Worm (Caenorhabditis elegans): Measurements from ENCODE around the gene rpn-3.
A peak's percentile ranks its signal among the peaks of the same experiment; 100 is the strongest.

The rpn-3 gene

ce11 chrIII:8450494-8450893, 3.3 kb downstream of the rpn-3 start:
- TF ChIP-seq daf-16 (GFP tag; optimal IDR thresholded peaks at IDR 0.05) = no peak
- TF ChIP-seq daf-16 (tag; optimal IDR thresholded peaks at IDR 0.05) = peak; percentile 54
- no peak for TF ChIP-seq lin-1 (GFP tag; IDR thresholded peaks at IDR 0.05)
- peak; percentile 27 for TF ChIP-seq duxl-1 (tag; optimal IDR thresholded peaks at IDR 0.05; ENCODE audit: poor library complexity)
- TF ChIP-seq hlh-30 (tag; optimal IDR thresholded peaks at IDR 0.05; ENCODE audit: insufficient read depth) = peak; percentile 20
- peak; percentile 42; the same call in 1 of the 2 replicates for TF ChIP-seq lin-38 (GFP tag; IDR thresholded peaks at IDR 0.05)

DNA sequence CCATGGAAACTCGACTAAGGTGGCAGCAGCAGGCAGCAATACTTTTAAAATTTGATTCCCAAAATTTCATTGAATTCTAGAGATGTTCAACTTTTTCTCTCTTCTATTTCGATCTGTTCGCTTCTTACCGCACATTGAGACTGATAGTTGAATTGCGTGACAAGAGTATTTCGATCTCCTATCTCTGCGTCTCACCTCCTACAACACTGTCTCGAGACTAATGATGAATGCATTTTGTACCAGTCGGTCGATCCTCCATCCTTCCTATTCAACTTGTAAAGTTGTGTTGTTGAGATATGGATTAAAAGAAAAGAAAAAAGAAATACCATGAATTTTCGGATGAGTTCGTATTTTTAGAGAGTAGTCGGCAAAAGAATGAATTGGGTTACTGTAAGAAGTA, 4.0 kb downstream of the rpn-3 start:
- TF ChIP-seq dmd-6 (GFP tag; IDR thresholded peaks at IDR 0.05) (no peak), nhr-76 (tag; optimal IDR thresholded peaks at IDR 0.05) (no peak), attf-4 (tag; optimal IDR thresholded peaks at IDR 0.05) (no peak)

ce11 chrIII:8457605-8458004, 10.5 kb downstream of the rpn-3 start:
- TF ChIP-seq aha-1 (tag) (peak; percentile 69), nhr-102 (tag; optimal IDR thresholded peaks at IDR 0.05) (no peak)

DNA sequence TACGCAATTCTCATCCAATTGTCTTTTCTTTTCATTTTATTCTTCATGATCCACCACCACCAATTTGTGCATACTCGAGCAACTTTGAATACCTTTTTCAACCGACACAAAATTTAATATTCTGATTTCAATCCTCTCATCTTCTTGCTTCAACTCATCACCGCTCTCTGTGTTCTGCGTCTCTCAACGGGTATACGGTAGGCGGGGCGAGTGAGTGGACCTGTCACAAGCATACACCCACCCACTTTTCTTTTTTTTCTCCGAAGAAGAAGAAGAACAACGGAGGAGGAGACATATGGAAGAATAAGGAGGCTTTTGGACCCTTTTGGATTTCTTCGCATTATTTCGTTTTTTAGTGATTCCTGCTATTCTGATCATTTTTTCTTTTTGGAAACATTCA, 14.3 kb downstream of the rpn-3 start:
- TF ChIP-seq daf-8 (GFP tag; IDR thresholded peaks at IDR 0.05) (no peak), tra-1 (GFP tag; IDR thresholded peaks at IDR 0.05) (no peak), tag-97 (GFP tag; IDR thresholded peaks at IDR 0.05) (no peak), Y75B8A.6 (GFP tag; IDR thresholded peaks at IDR 0.05) (no peak), lsy-2 (tag; optimal IDR thresholded peaks at IDR 0.05) (peak in 1 of 2 experiments; percentile 77)

- no peak for TF ChIP-seq R02D3.7 (tag; optimal IDR thresholded peaks at IDR 0.05)
- TF ChIP-seq Y105C5A.15 (GFP tag; IDR thresholded peaks at IDR 0.05) = no peak
- TF ChIP-seq mxl-2 (GFP tag; conservative IDR thresholded peaks at IDR 0.05) = no peak
- no peak for TF ChIP-seq ceh-82 (tag; optimal IDR thresholded peaks at IDR 0.05)
- TF ChIP-seq daf-16 (GFP tag; optimal IDR thresholded peaks at IDR 0.05) = no peak
- TF ChIP-seq daf-16 (tag; optimal IDR thresholded peaks at IDR 0.05) = no peak
Measured at ce11 chrIII:8466735-8467134, 19.6 kb downstream of the rpn-3 start, which contains the start of gene mig-39. Gene mig-39, plus strand, starts transcription at chrIII:8467035.

DNA sequence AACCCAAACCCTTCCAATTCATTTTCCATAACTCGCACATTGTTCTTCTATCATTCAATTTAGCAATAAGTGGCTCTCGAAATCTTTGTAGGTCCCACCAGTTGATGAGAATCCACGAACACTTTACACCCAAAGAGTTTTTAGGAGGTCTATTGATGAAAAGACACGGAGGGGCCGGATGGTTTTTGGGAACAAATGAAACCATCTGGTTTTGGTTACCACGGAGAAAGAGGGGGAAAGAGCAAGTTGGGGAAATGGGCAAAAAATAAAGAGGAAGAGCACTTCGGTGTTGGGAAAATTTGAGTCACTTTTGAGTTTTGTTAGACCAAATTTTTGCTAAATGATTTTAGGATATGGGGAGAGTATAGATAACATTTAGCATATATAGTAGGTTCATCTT, 20.4 kb downstream of the rpn-3 start:
- TF ChIP-seq aha-1 (tag) = peak; percentile 90
- TF ChIP-seq unc-62 (GFP tag; optimal IDR thresholded peaks at IDR 0.05 in 1 of 2) = peak in 1 of 2 experiments; percentile 81
- TF ChIP-seq unc-62 (tag; optimal IDR thresholded peaks at IDR 0.05) = no peak
- TF ChIP-seq mxl-2 (GFP tag; conservative IDR thresholded peaks at IDR 0.05) = no peak
- no peak for TF ChIP-seq F10B5.3 (tag; optimal IDR thresholded peaks at IDR 0.05)

DNA sequence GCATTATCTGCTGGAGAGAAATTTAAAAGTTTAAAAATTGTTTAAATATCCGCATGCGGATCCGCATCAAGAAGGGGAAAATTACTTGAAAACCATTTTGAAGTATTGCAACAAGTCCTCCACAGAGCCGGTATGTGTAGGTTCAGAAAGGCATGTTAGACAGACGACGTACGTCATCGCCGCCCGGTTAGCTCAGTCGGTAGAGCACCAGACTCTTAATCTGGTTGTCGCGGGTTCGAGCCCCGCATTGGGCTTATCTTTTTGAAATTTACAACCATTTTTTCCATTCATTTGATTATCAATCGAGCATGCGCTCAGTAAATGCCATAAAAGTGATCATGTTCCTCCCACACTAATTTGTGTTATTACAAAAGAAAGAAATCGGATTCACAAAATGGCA, 26.1 kb downstream of the rpn-3 start:
- TF ChIP-seq egl-27 (tag; optimal IDR thresholded peaks at IDR 0.05) (no peak), hmg-1.1 (GFP tag; IDR thresholded peaks at IDR 0.05) (0 out of 2 replicates have a peak, but pooled peaks have one; percentile 18), D1046.2 (GFP tag; IDR thresholded peaks at IDR 0.05) (no peak), duxl-1 (tag; optimal IDR thresholded peaks at IDR 0.05; ENCODE audit: poor library complexity) (no peak), madf-5 (GFP tag; IDR thresholded peaks at IDR 0.05) (peak in 1 of 2 experiments; percentile 65; a peak in 1 of 4 replicates), lim-7 (GFP tag; IDR thresholded peaks at IDR 0.05) (peak; percentile 73; the same call in 1 of the 2 replicates), snpc-1.2 (GFP tag; IDR thresholded peaks at IDR 0.05) (peak; percentile 72), nhr-102 (tag; optimal IDR thresholded peaks at IDR 0.05) (no peak), daf-8 (GFP tag; IDR thresholded peaks at IDR 0.05) (0 out of 2 replicates have a peak, but pooled peaks have one; percentile 43), dmd-8 (GFP tag; IDR thresholded peaks at IDR 0.05) (peak; percentile 75), gei-8 (GFP tag; optimal IDR thresholded peaks at IDR 0.05) (no peak), F44E2.7 (GFP tag; IDR thresholded peaks at IDR 0.05) (0 out of 2 replicates have a peak, but pooled peaks have one; percentile 53), egl-43 (GFP tag; IDR thresholded peaks at IDR 0.05) (peak; percentile 79), R02D3.7 (tag; optimal IDR thresholded peaks at IDR 0.05) (no peak), F26F4.8 (GFP tag; conservative IDR thresholded peaks at IDR 0.05) (peak; percentile 69; the same call in 1 of the 2 replicates), arid-1 (GFP tag; conservative IDR thresholded peaks at IDR 0.05) (0 out of 2 replicates have a peak, but pooled peaks have one; percentile 32), Y75B8A.6 (GFP tag; IDR thresholded peaks at IDR 0.05) (no peak), ama-1 (optimal IDR thresholded peaks at IDR 0.05) (no peak), php-3 (GFP tag; IDR thresholded peaks at IDR 0.05) (no peak), vab-7 (GFP tag; IDR thresholded peaks at IDR 0.05) (0 out of 2 replicates have a peak, but pooled peaks have one; percentile 32), Y48G9A.11 (GFP tag; IDR thresholded peaks at IDR 0.05) (peak; percentile 60; the same call in 1 of the 2 replicates)
